Fruit fly (Drosophila melanogaster) whole organism, embryonic: ENCODE data around the gene Gclm.

Source experiments
- Asciz ChIP-seq: fragments of 200-800 bp; sonication (Bioruptor generic); optimal IDR thresholded peaks from 2 replicates; lab custom pipeline; 2017; ENCODE audit warnings: missing biosample characterization, mild to moderate bottlenecking, missing genetic modification characterization, missing genetic modification reagents
- CG1024 ChIP-seq: fragments of 200-800 bp; sonication (Bioruptor generic); IDR thresholded peaks from 2 replicates; pipeline ENCODE4 v1.3.6; 2022; ENCODE audit warnings: missing biosample characterization, missing genetic modification characterization
- CG10321 ChIP-seq: fragments of 200-800 bp; sonication (Bioruptor generic); IDR thresholded peaks from 2 replicates; pipeline ENCODE4 v1.3.6; 2022; ENCODE audit warnings: missing biosample characterization, missing genetic modification characterization
- CG11085 ChIP-seq: fragments of 200-800 bp; sonication (Bioruptor generic); IDR thresholded peaks from 2 replicates; pipeline ENCODE4 v1.3.6; 2022; ENCODE audit warnings: missing biosample characterization, missing genetic modification characterization
- CG12219 ChIP-seq: fragments of 200-800 bp; sonication (Bioruptor generic); optimal IDR thresholded peaks from 3 replicates; lab custom pipeline; 2018; ENCODE audit warnings: missing biosample characterization, mild to moderate bottlenecking, missing genetic modification characterization
- CG12391 ChIP-seq: fragments of 200-800 bp; sonication (Bioruptor generic); optimal IDR thresholded peaks from 3 replicates; lab custom pipeline; 2018; ENCODE audit warnings: missing biosample characterization, mild to moderate bottlenecking, missing genetic modification characterization, moderate library complexity
- CG14441 ChIP-seq: fragments of 200-800 bp; sonication (Bioruptor generic); IDR thresholded peaks from 2 replicates; pipeline ENCODE4 v1.3.6; 2022; ENCODE audit warnings: missing biosample characterization, missing genetic modification characterization
- CG15696 ChIP-seq: fragments of 200-800 bp; sonication (Bioruptor generic); optimal IDR thresholded peaks from 2 replicates; lab custom pipeline; 2019; ENCODE audit warnings: missing biosample characterization, mild to moderate bottlenecking, missing genetic modification characterization, moderate library complexity
- CG17359 ChIP-seq: fragments of 200-800 bp; sonication (Bioruptor generic); optimal IDR thresholded peaks from 3 replicates; lab custom pipeline; 2018; ENCODE audit warnings: missing biosample characterization, mild to moderate bottlenecking, missing genetic modification characterization, moderate library complexity
- CG17385 ChIP-seq: fragments of 200-800 bp; sonication (Bioruptor generic); optimal IDR thresholded peaks from 3 replicates; lab custom pipeline; 2018; ENCODE audit warnings: missing biosample characterization, mild to moderate bottlenecking, missing genetic modification characterization
- CG2120 ChIP-seq: fragments of 200-800 bp; sonication (Bioruptor generic); optimal IDR thresholded peaks from 3 replicates; lab custom pipeline; 2016; ENCODE audit warnings: missing biosample characterization, missing genetic modification characterization
- CG31441 ChIP-seq: fragments of 200-800 bp; sonication (Bioruptor generic); IDR thresholded peaks from 2 replicates; pipeline ENCODE4 v1.3.6; 2022; ENCODE audit warnings: missing biosample characterization, missing genetic modification characterization
- CG3281 ChIP-seq: fragments of 200-800 bp; sonication (Bioruptor generic); optimal IDR thresholded peaks from 3 replicates; lab custom pipeline; 2017; ENCODE audit warnings: missing biosample characterization, mild to moderate bottlenecking, missing genetic modification characterization
- CG43689 ChIP-seq: fragments of 200-800 bp; sonication (Bioruptor generic); IDR thresholded peaks from 2 replicates; pipeline ENCODE4 v1.3.6; 2022; ENCODE audit warnings: missing biosample characterization, missing genetic modification characterization
- CG4404 ChIP-seq: fragments of 200-800 bp; sonication (Bioruptor generic); IDR thresholded peaks from 2 replicates; pipeline ENCODE4 v1.3.6; 2022; ENCODE audit warnings: missing biosample characterization, missing genetic modification characterization
- CG7556 ChIP-seq: fragments of 200-800 bp; sonication (Bioruptor generic); optimal IDR thresholded peaks from 2 replicates; lab custom pipeline; 2017; ENCODE audit warnings: missing biosample characterization, mild to moderate bottlenecking, missing genetic modification characterization
- CG7928 ChIP-seq: fragments of 200-800 bp; sonication (Bioruptor generic); optimal IDR thresholded peaks from 2 replicates; lab custom pipeline; 2017; ENCODE audit warnings: missing biosample characterization, mild to moderate bottlenecking, missing genetic modification characterization
- GATAe ChIP-seq: fragments of 200-800 bp; sonication (Bioruptor generic); conservative IDR thresholded peaks from 2 replicates; pipeline ENCODE4 v1.3.6; 2022; ENCODE audit warnings: missing biosample characterization, missing genetic modification characterization
- Gsc ChIP-seq: fragments of 200-800 bp; sonication (Bioruptor generic); IDR thresholded peaks from 2 replicates; pipeline ENCODE4 v1.3.6; 2022; ENCODE audit warnings: missing biosample characterization, missing genetic modification characterization
- Lhr ChIP-seq: fragments of 200-800 bp; sonication (Bioruptor generic); optimal IDR thresholded peaks from 3 replicates; lab custom pipeline; 2017; ENCODE audit warnings: mild to moderate bottlenecking, missing biosample characterization, missing genetic modification reagents, missing genetic modification characterization
- Nf-YC ChIP-seq: fragments of 200-800 bp; optimal IDR thresholded peaks from 3 replicates; lab custom pipeline; 2019; ENCODE audit warnings: missing biosample characterization, mild to moderate bottlenecking, missing genetic modification characterization, moderate library complexity
- Oaz ChIP-seq: fragments of 200-800 bp; sonication (Bioruptor generic); IDR thresholded peaks from 2 replicates; pipeline ENCODE4 v1.3.6; 2022; ENCODE audit warnings: missing biosample characterization, missing genetic modification characterization
- Sin3A ChIP-seq: fragments of >200 bp; optimal IDR thresholded peaks from 2 replicates; lab custom pipeline; 2018
- Trl ChIP-seq, 3 experiments: fragments of >200 bp in 2 of 3; fragments of 200-800 bp in 1 of 3; sonication (Bioruptor generic) in 1 of 3; optimal IDR thresholded peaks; 2 replicates in 1 of 3; 3 replicates in 2 of 3; lab custom pipeline; 2016 to 2017; ENCODE audit warnings: missing biosample characterization in 1 of 3, missing genetic modification characterization in 1 of 3
- Usf ChIP-seq: fragments of 200-800 bp; sonication (Bioruptor generic); optimal IDR thresholded peaks from 2 replicates; lab custom pipeline; 2017; ENCODE audit warnings: missing genotype, missing biosample characterization, missing genetic modification characterization
- ab ChIP-seq: fragments of 200-800 bp; sonication (Bioruptor generic); optimal IDR thresholded peaks from 2 replicates; lab custom pipeline; 2016; ENCODE audit warnings: missing biosample characterization, missing genetic modification characterization
- al ChIP-seq: fragments of 200-800 bp; sonication (Bioruptor generic); IDR thresholded peaks from 2 replicates; pipeline ENCODE4 v1.3.6; 2022; ENCODE audit warnings: missing biosample characterization, missing genetic modification characterization
- ap ChIP-seq: fragments of 200-800 bp; sonication (Bioruptor generic); IDR thresholded peaks from 2 replicates; pipeline ENCODE4 v1.3.6; 2022; ENCODE audit warnings: missing biosample characterization, missing genetic modification characterization
- bab2 ChIP-seq: fragments of 200-800 bp; sonication (Bioruptor generic); optimal IDR thresholded peaks from 2 replicates; lab custom pipeline; 2016; ENCODE audit warnings: missing biosample characterization, missing genetic modification characterization
- bsh ChIP-seq, 2 experiments: fragments of 200-800 bp; sonication (Bioruptor generic); optimal IDR thresholded peaks; 2 replicates each; lab custom pipeline; 2017 to 2018; ENCODE audit warnings: mild to moderate bottlenecking in 2 of 2, missing biosample characterization in 2 of 2, missing genetic modification characterization in 2 of 2, moderate library complexity in 1 of 2
- croc ChIP-seq: fragments of 200-800 bp; sonication (Bioruptor generic); conservative IDR thresholded peaks from 3 replicates; pipeline ENCODE4 v1.3.6; 2022; ENCODE audit warnings: missing biosample characterization, missing genetic modification characterization
- dm ChIP-seq: fragments of 200-800 bp; sonication (Bioruptor generic); optimal IDR thresholded peaks from 3 replicates; lab custom pipeline; 2016; ENCODE audit warnings: missing biosample characterization, missing genetic modification characterization
- emc ChIP-seq: fragments of 200-800 bp; sonication (Bioruptor generic); optimal IDR thresholded peaks from 2 replicates; lab custom pipeline; 2016; ENCODE audit warnings: missing biosample characterization, missing genetic modification characterization
- eyg ChIP-seq: fragments of 200-800 bp; sonication (Bioruptor generic); optimal IDR thresholded peaks from 3 replicates; lab custom pipeline; 2016; ENCODE audit warnings: missing biosample characterization, missing genetic modification characterization
- gcm2 ChIP-seq: fragments of 200-800 bp; sonication (Bioruptor generic); optimal IDR thresholded peaks from 2 replicates; lab custom pipeline; 2016; ENCODE audit warnings: missing biosample characterization, missing genetic modification characterization
- ham ChIP-seq: fragments of 200-800 bp; sonication (Bioruptor generic); IDR thresholded peaks from 2 replicates; pipeline ENCODE4 v1.3.6; 2022; ENCODE audit warnings: missing biosample characterization, missing genetic modification characterization
- ken ChIP-seq: fragments of 200-800 bp; sonication (Bioruptor generic); IDR thresholded peaks from 3 replicates; pipeline ENCODE4 v1.3.6; 2022; ENCODE audit warnings: missing biosample characterization, missing genetic modification characterization
- mam ChIP-seq: fragments of 200-800 bp; sonication (Bioruptor generic); optimal IDR thresholded peaks from 3 replicates; lab custom pipeline; 2016; ENCODE audit warnings: missing biosample characterization, missing genetic modification characterization
- nau ChIP-seq: fragments of 200-800 bp; sonication (Bioruptor generic); optimal IDR thresholded peaks from 3 replicates; lab custom pipeline; 2017; ENCODE audit warnings: missing biosample characterization, mild to moderate bottlenecking, missing genetic modification characterization, missing genetic modification reagents
- nmo ChIP-seq: fragments of 200-800 bp; sonication (Bioruptor generic); optimal IDR thresholded peaks from 2 replicates; lab custom pipeline; 2018; ENCODE audit warnings: missing biosample characterization, mild to moderate bottlenecking, missing genetic modification characterization, moderate library complexity
- oc ChIP-seq: fragments of 200-800 bp; sonication (Bioruptor generic); optimal IDR thresholded peaks from 2 replicates; lab custom pipeline; 2018; ENCODE audit warnings: missing biosample characterization, mild to moderate bottlenecking, missing genetic modification characterization, moderate library complexity
- otp ChIP-seq: fragments of 200-800 bp; sonication (Bioruptor generic); IDR thresholded peaks from 3 replicates; pipeline ENCODE4, ENCODE4 v1.3.6; 2022; ENCODE audit warnings: missing biosample characterization, missing genetic modification characterization
- peb ChIP-seq: fragments of 200-800 bp; sonication (Bioruptor generic); IDR thresholded peaks from 2 replicates; pipeline ENCODE4 v1.3.6; 2022; ENCODE audit warnings: missing biosample characterization, missing genetic modification characterization
- pfk ChIP-seq: fragments of 200-800 bp; sonication (Bioruptor generic); optimal IDR thresholded peaks from 2 replicates; lab custom pipeline; 2018; ENCODE audit warnings: missing biosample characterization, mild to moderate bottlenecking, missing genetic modification characterization, moderate library complexity
- pnt ChIP-seq: fragments of 200-800 bp; sonication (Bioruptor generic); optimal IDR thresholded peaks from 3 replicates; lab custom pipeline; 2016; ENCODE audit warnings: missing biosample characterization, missing genetic modification characterization
- schlank ChIP-seq: fragments of 200-800 bp; sonication (Bioruptor generic); optimal IDR thresholded peaks from 2 replicates; lab custom pipeline; 2018; ENCODE audit warnings: missing biosample characterization, mild to moderate bottlenecking, missing genetic modification characterization
- trem ChIP-seq: fragments of 200-800 bp; optimal IDR thresholded peaks from 3 replicates; lab custom pipeline; 2019; ENCODE audit warnings: missing biosample characterization, mild to moderate bottlenecking, missing genetic modification characterization, moderate library complexity
- unc-4 ChIP-seq: fragments of 200-800 bp; sonication (Bioruptor generic); IDR thresholded peaks from 2 replicates; pipeline ENCODE4 v1.3.6; 2022; ENCODE audit warnings: missing biosample characterization, missing genetic modification characterization; ENCODE audit not compliant: partially characterized antibody
- usp ChIP-seq: fragments of >200 bp; optimal IDR thresholded peaks from 2 replicates; lab custom pipeline; 2017; ENCODE audit warnings: missing biosample characterization, missing genetic modification characterization
- wor ChIP-seq: fragments of 200-800 bp; sonication (Bioruptor generic); IDR thresholded peaks from 2 replicates; pipeline ENCODE4 v1.3.6; 2022; ENCODE audit warnings: missing biosample characterization, missing genetic modification characterization

Gclm gene

DNA sequence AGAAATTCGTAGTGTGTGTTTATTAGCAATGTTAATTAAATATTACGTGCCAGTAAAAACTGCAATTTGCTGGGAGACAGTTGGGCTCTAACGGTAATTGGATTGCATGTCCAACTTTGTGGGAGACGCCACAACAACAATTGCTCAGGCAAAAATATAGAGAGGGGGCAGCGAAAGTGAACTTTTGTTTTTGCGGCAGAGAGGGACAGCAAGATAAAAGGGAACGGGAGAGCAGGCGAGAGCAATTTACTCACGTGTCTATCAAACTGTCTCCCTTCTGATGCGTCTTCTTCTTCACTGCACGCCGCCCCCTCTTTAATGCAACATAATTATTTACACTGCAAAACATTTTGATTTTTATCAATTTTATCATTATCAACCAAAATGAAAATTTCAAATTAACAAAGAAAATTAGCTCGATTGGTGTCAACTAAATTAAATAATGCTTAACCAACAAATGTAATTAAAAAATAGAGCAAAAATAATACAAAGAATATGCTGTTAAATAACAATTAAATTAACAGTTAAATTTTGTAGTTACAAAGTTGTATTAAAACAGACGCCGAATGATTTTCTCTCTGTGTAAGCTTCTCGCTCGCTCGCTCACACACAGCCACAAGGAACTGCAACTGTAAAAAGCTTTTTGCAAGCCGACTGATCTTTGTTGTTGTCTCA is 18.9 kb downstream of the Gclm start (continued):
- TF ChIP-seq bsh (GFP tag; optimal IDR thresholded peaks at IDR 0.05; lab: Kevin White, UChicago) (peak; percentile 77 to 86), pnt (GFP tag; lab: Kevin White, UChicago) (peak; percentile 23), Trl (optimal IDR thresholded peaks at IDR 0.05; lab: Kevin White, UChicago) (peak; percentile 36 to 56), Trl (GFP tag; optimal IDR thresholded peaks at IDR 0.05; lab: Kevin White, UChicago) (peak; percentile 15), wor (GFP tag; lab: Robert Waterston, UW) (peak; percentile 76), CG1024 (GFP tag; lab: Robert Waterston, UW) (no peak; the same call in 1 of the 2 replicates), Oaz (GFP tag; lab: Robert Waterston, UW) (no peak), Usf (peak; percentile 24), ken (GFP tag; lab: Robert Waterston, UW) (peak; percentile 63; the same call in 2 of the 3 replicates), Asciz (GFP tag; lab: Kevin White, UChicago) (peak; percentile 90), CG17359 (tag; lab: Kevin White, UChicago) (peak; percentile 94), Sin3A (no peak), otp (GFP tag; lab: Robert Waterston, UW) (peak; percentile 78; the same call in 2 of the 3 replicates), eyg (peak; percentile 32), CG12219 (GFP tag; lab: Kevin White, UChicago) (peak; percentile 42), al (GFP tag; lab: Robert Waterston, UW) (no peak), Nf-YC (tag; lab: Kevin White, UChicago) (peak; percentile 32), ab (GFP tag; lab: Kevin White, UChicago) (no peak), CG10321 (peak; percentile 15; the same call in 1 of the 2 replicates), CG3281 (GFP tag; lab: Kevin White, UChicago) (peak; percentile 60), nmo (GFP tag; lab: Kevin White, UChicago) (peak; percentile 91), CG11085 (no peak), CG17385 (GFP tag; lab: Kevin White, UChicago) (peak; percentile 77), CG2120 (GFP tag; lab: Kevin White, UChicago) (peak; percentile 36), peb (GFP tag; lab: Robert Waterston, UW) (peak; percentile 50; the same call in 1 of the 2 replicates), schlank (tag; lab: Kevin White, UChicago) (no peak), CG4404 (GFP tag; lab: Robert Waterston, UW) (peak; percentile 63), nau (GFP tag; lab: Kevin White, UChicago) (peak; percentile 70), dm (GFP tag; lab: Kevin White, UChicago) (peak; percentile 35), ham (GFP tag; lab: Robert Waterston, UW) (no peak), CG43689 (GFP tag; lab: Robert Waterston, UW) (peak; percentile 65), Gsc (GFP tag; lab: Robert Waterston, UW) (peak; percentile 62), mam (GFP tag; lab: Kevin White, UChicago) (peak; percentile 51), CG14441 (peak; percentile 71), CG7928 (GFP tag; lab: Kevin White, UChicago) (no peak), emc (GFP tag; lab: Kevin White, UChicago) (no peak), ap (GFP tag; lab: Robert Waterston, UW) (peak; percentile 61; the same call in 1 of the 2 replicates), pfk (GFP tag; lab: Kevin White, UChicago) (no peak), croc (GFP tag; lab: Robert Waterston, UW) (peak; percentile 75), GATAe (GFP tag; lab: Robert Waterston, UW) (no peak), usp (GFP tag; lab: Kevin White, UChicago) (no peak), oc (tag; lab: Kevin White, UChicago) (peak; percentile 81), CG31441 (GFP tag; lab: Robert Waterston, UW) (peak; percentile 91), gcm2 (GFP tag; lab: Kevin White, UChicago) (no peak), CG7556 (GFP tag; lab: Kevin White, UChicago) (peak; percentile 75), CG15696 (tag; lab: Kevin White, UChicago) (peak; percentile 91), bab2 (GFP tag; lab: Kevin White, UChicago) (peak; percentile 65), trem (tag; lab: Kevin White, UChicago) (peak; percentile 92), unc-4 (GFP tag; lab: Robert Waterston, UW) (no peak), CG12391 (tag; lab: Kevin White, UChicago) (peak; percentile 88), Lhr (GFP tag; lab: Kevin White, UChicago) (peak; percentile 52)
